Worm (Caenorhabditis elegans) whole organism, L4 larva: ENCODE data around the gene C06C3.12.

Source experiments
- F26F4.8 ChIP-seq: fragments of 200-800 bp; sonication (Bioruptor generic); conservative IDR thresholded peaks from 2 replicates; pipeline ENCODE4 v1.3.6; 2022; ENCODE audit warnings: missing genetic modification characterization, missing compliant biosample characterization
- F37D6.2 ChIP-seq: sonication (generic microtip); optimal IDR thresholded peaks from 2 replicates; lab custom pipeline; 2016; ENCODE audit warnings: mild to moderate bottlenecking, missing genetic modification characterization, missing compliant biosample characterization
- F44E2.7 ChIP-seq: fragments of 200-800 bp; sonication (Bioruptor generic); IDR thresholded peaks from 2 replicates; pipeline ENCODE4 v2.1.2; 2022; ENCODE audit warnings: missing genetic modification characterization, missing compliant biosample characterization
- F49E8.2 ChIP-seq: sonication (generic microtip); optimal IDR thresholded peaks from 2 replicates; lab custom pipeline; 2016; ENCODE audit warnings: missing compliant biosample characterization, mild to moderate bottlenecking, missing genetic modification characterization, borderline replicate concordance
- R02D3.7 ChIP-seq: fragments of 150-350 bp; sonication (generic microtip); optimal IDR thresholded peaks from 3 replicates; lab custom pipeline; 2014; ENCODE audit warnings: missing biosample characterization, missing genetic modification characterization
- T20F7.1 ChIP-seq: fragments of 200-800 bp; sonication (Bioruptor generic); optimal IDR thresholded peaks from 2 replicates; lab custom pipeline; 2018; ENCODE audit warnings: mild to moderate bottlenecking, missing genetic modification characterization, missing compliant biosample characterization
- Y105C5A.15 ChIP-seq: fragments of 200-800 bp; sonication (Bioruptor generic); IDR thresholded peaks from 2 replicates; pipeline ENCODE4 v1.3.6; 2022; ENCODE audit warnings: missing genetic modification characterization, missing compliant biosample characterization
- ZK337.2 ChIP-seq: fragments of 200-800 bp; sonication (Bioruptor generic); IDR thresholded peaks from 2 replicates; pipeline ENCODE4 v1.3.6; 2022; ENCODE audit warnings: missing genetic modification reagents, missing genetic modification characterization, missing compliant biosample characterization
- aha-1 ChIP-seq: fragments of 150-350 bp; peaks from one replicate; lab custom pipeline; 2014; ENCODE audit warnings: missing biosample characterization, missing genetic modification characterization
- aly-2 ChIP-seq: sonication (generic microtip); optimal IDR thresholded peaks from 2 replicates; lab custom pipeline; 2018; ENCODE audit warnings: missing biosample characterization, missing genetic modification characterization
- ama-1 ChIP-seq: fragments of 150-350 bp; optimal IDR thresholded peaks from 2 replicates; lab custom pipeline; 2014; ENCODE audit warnings: inconsistent platforms, mixed read lengths
- ceh-20 ChIP-seq: fragments of 200-800 bp; sonication (Bioruptor generic); IDR thresholded peaks from 2 replicates; pipeline ENCODE4 v1.3.6; 2022; ENCODE audit warnings: missing genetic modification reagents, missing genetic modification characterization, missing compliant biosample characterization
- ceh-82 ChIP-seq: sonication (generic microtip); optimal IDR thresholded peaks from 2 replicates; lab custom pipeline; 2017; ENCODE audit warnings: missing biosample characterization, missing genetic modification characterization
- daf-16 ChIP-seq, 3 experiments: sonication (generic microtip); optimal IDR thresholded peaks; 2 replicates each; lab custom pipeline; 2016 to 2017; ENCODE audit warnings: missing genetic modification characterization in 3 of 3, missing genetic modification reagents in 3 of 3, mild to moderate bottlenecking in 2 of 3, missing compliant biosample characterization in 2 of 3, missing biosample characterization in 1 of 3, moderate library complexity in 1 of 3
- daf-19 ChIP-seq: fragments of 200-800 bp; sonication (Bioruptor generic); conservative IDR thresholded peaks from 2 replicates; pipeline ENCODE4 v1.3.6; 2022; ENCODE audit warnings: missing genetic modification characterization, missing compliant biosample characterization
- daf-8 ChIP-seq: fragments of 200-800 bp; sonication (Bioruptor generic); IDR thresholded peaks from 2 replicates; pipeline ENCODE4 v1.3.6; 2022; ENCODE audit warnings: missing genetic modification characterization, missing compliant biosample characterization
- dmd-9 ChIP-seq: fragments of 200-800 bp; sonication (Bioruptor generic); IDR thresholded peaks from 2 replicates; pipeline ENCODE4 v1.3.6; 2022; ENCODE audit warnings: missing genetic modification reagents, missing genetic modification characterization, missing compliant biosample characterization
- dpl-1 ChIP-seq: fragments of 150-350 bp; optimal IDR thresholded peaks from 2 replicates; lab custom pipeline; 2014; ENCODE audit warnings: missing biosample characterization, missing genetic modification reagents, missing genetic modification characterization
- dve-1 ChIP-seq: sonication (generic microtip); optimal IDR thresholded peaks from 2 replicates; lab custom pipeline; 2017; ENCODE audit warnings: antibody characterized with exemption, mild to moderate bottlenecking, missing genetic modification characterization, missing compliant biosample characterization; ENCODE audit not compliant: insufficient read depth
- egl-43 ChIP-seq: fragments of 200-800 bp; sonication (Bioruptor generic); IDR thresholded peaks from 2 replicates; pipeline ENCODE4 v1.3.6; 2022; ENCODE audit warnings: missing genetic modification reagents, missing genetic modification characterization, missing compliant biosample characterization
- fkh-10 ChIP-seq: fragments of 150-350 bp; optimal IDR thresholded peaks from 2 replicates; lab custom pipeline; 2014; ENCODE audit warnings: missing biosample characterization, missing genetic modification reagents, missing genetic modification characterization
- fos-1 ChIP-seq: fragments of 150-350 bp; optimal IDR thresholded peaks from 2 replicates; lab custom pipeline; 2014; ENCODE audit warnings: missing biosample characterization, missing genetic modification characterization
- gei-8 ChIP-seq: fragments of 200-800 bp; sonication (Bioruptor generic); optimal IDR thresholded peaks from 2 replicates; lab custom pipeline; 2018; ENCODE audit warnings: mild to moderate bottlenecking, missing genetic modification characterization, missing compliant biosample characterization
- hif-1 ChIP-seq, 2 experiments: sonication (generic microtip); optimal IDR thresholded peaks; 2 replicates each; lab custom pipeline; 2016 to 2017; ENCODE audit warnings: missing compliant biosample characterization in 2 of 2, missing genetic modification characterization in 2 of 2, missing genetic modification reagents in 2 of 2, missing genotype in 2 of 2, mild to moderate bottlenecking in 1 of 2
- hlh-11 ChIP-seq: fragments of 200-800 bp; sonication (Bioruptor generic); optimal IDR thresholded peaks from 2 replicates; lab custom pipeline; 2018; ENCODE audit warnings: mild to moderate bottlenecking, missing genetic modification characterization, missing compliant biosample characterization
- hmg-1.1 ChIP-seq: fragments of 200-800 bp; sonication (Bioruptor generic); IDR thresholded peaks from 2 replicates; pipeline ENCODE4 v1.3.6; 2022; ENCODE audit warnings: missing genetic modification reagents, missing genetic modification characterization, missing compliant biosample characterization
- lir-3 ChIP-seq: sonication (generic microtip); optimal IDR thresholded peaks from 2 replicates; lab custom pipeline; 2016; ENCODE audit warnings: mild to moderate bottlenecking, missing genetic modification characterization, missing compliant biosample characterization
- madf-5 ChIP-seq, 2 experiments: fragments of 200-800 bp; sonication (Bioruptor generic); IDR thresholded peaks; 2 replicates each; pipeline ENCODE4 v1.3.6; 2022; ENCODE audit warnings: missing compliant biosample characterization in 2 of 2, missing genetic modification characterization in 2 of 2
- mdl-1 ChIP-seq, 2 experiments: fragments of 150-350 bp in 1 of 2; sonication (generic microtip) in 1 of 2; optimal IDR thresholded peaks; 2 replicates each; lab custom pipeline; 2014 to 2017; ENCODE audit warnings: missing biosample characterization in 2 of 2, missing genetic modification characterization in 2 of 2
- mes-2 ChIP-seq: sonication (generic microtip); optimal IDR thresholded peaks from 2 replicates; lab custom pipeline; 2016; ENCODE audit warnings: missing genotype, mild to moderate bottlenecking, missing genetic modification characterization, missing compliant biosample characterization; ENCODE audit not compliant: poor library complexity, severe bottlenecking
- nhr-102 ChIP-seq: sonication (generic microtip); optimal IDR thresholded peaks from 2 replicates; lab custom pipeline; 2016; ENCODE audit warnings: mild to moderate bottlenecking, missing genetic modification characterization, moderate library complexity, missing compliant biosample characterization
- nhr-11 ChIP-seq: fragments of 150-350 bp; optimal IDR thresholded peaks from 2 replicates; lab custom pipeline; 2014; ENCODE audit warnings: missing biosample characterization, missing genetic modification characterization
- nhr-25 ChIP-seq: sonication (generic microtip); optimal IDR thresholded peaks from 2 replicates; lab custom pipeline; 2017; ENCODE audit warnings: missing genetic modification characterization, mild to moderate bottlenecking, missing compliant biosample characterization, antibody characterized with exemption, moderate library complexity, borderline replicate concordance; ENCODE audit not compliant: insufficient read depth
- nhr-48 ChIP-seq: sonication (generic microtip); optimal IDR thresholded peaks from 2 replicates; lab custom pipeline; 2016; ENCODE audit warnings: mild to moderate bottlenecking, missing genetic modification characterization, missing compliant biosample characterization
- nhr-77 ChIP-seq: fragments of 150-350 bp; optimal IDR thresholded peaks from 2 replicates; lab custom pipeline; 2014; ENCODE audit warnings: missing biosample characterization, missing genetic modification characterization
- php-3 ChIP-seq: fragments of 200-800 bp; sonication (Bioruptor generic); IDR thresholded peaks from 2 replicates; pipeline ENCODE4 v1.3.6; 2022; ENCODE audit warnings: missing genetic modification reagents, missing genetic modification characterization, missing compliant biosample characterization
- pqm-1 ChIP-seq: sonication (generic microtip); optimal IDR thresholded peaks from 2 replicates; lab custom pipeline; 2017; ENCODE audit warnings: missing biosample characterization, missing genetic modification characterization
- set-16 ChIP-seq: fragments of 200-800 bp; sonication (Bioruptor generic); IDR thresholded peaks from 2 replicates; pipeline ENCODE4 v1.3.6; 2022; ENCODE audit warnings: missing genetic modification reagents, missing genetic modification characterization, missing compliant biosample characterization
- spr-1 ChIP-seq: sonication (generic microtip); optimal IDR thresholded peaks from 2 replicates; lab custom pipeline; 2016; ENCODE audit warnings: mild to moderate bottlenecking, missing genetic modification characterization, missing compliant biosample characterization
- unc-130 ChIP-seq: sonication (generic microtip); optimal IDR thresholded peaks from 2 replicates; lab custom pipeline; 2016; ENCODE audit warnings: missing genetic modification reagents, missing genetic modification characterization, missing compliant biosample characterization
- unc-62 ChIP-seq, 3 experiments: fragments of 150-350 bp in 1 of 3; sonication (generic microtip); optimal IDR thresholded peaks in 2 of 3; peaks in 1 of 3; 1 replicate in 1 of 3; 2 replicates in 2 of 3; lab custom pipeline; 2014 to 2017; ENCODE audit warnings: missing biosample characterization in 3 of 3, missing genetic modification characterization in 3 of 3, missing genetic modification reagents in 3 of 3, missing genotype in 1 of 3
- zfp-2 ChIP-seq: sonication (generic microtip); optimal IDR thresholded peaks from 2 replicates; lab custom pipeline; 2016; ENCODE audit warnings: mild to moderate bottlenecking, missing genetic modification characterization, missing compliant biosample characterization
- zip-11 ChIP-seq: fragments of 200-800 bp; sonication (Bioruptor generic); IDR thresholded peaks from 2 replicates; pipeline ENCODE4 v1.3.6; 2022; ENCODE audit warnings: missing genetic modification characterization, missing compliant biosample characterization
- ztf-11 ChIP-seq: fragments of 150-350 bp; optimal IDR thresholded peaks from 2 replicates; lab custom pipeline; 2014; ENCODE audit warnings: missing biosample characterization, missing genetic modification characterization
- ztf-7 ChIP-seq: fragments of 150-350 bp; optimal IDR thresholded peaks from 2 replicates; lab custom pipeline; 2014; ENCODE audit warnings: missing biosample characterization, missing genetic modification characterization

The C06C3.12 gene

DNA sequence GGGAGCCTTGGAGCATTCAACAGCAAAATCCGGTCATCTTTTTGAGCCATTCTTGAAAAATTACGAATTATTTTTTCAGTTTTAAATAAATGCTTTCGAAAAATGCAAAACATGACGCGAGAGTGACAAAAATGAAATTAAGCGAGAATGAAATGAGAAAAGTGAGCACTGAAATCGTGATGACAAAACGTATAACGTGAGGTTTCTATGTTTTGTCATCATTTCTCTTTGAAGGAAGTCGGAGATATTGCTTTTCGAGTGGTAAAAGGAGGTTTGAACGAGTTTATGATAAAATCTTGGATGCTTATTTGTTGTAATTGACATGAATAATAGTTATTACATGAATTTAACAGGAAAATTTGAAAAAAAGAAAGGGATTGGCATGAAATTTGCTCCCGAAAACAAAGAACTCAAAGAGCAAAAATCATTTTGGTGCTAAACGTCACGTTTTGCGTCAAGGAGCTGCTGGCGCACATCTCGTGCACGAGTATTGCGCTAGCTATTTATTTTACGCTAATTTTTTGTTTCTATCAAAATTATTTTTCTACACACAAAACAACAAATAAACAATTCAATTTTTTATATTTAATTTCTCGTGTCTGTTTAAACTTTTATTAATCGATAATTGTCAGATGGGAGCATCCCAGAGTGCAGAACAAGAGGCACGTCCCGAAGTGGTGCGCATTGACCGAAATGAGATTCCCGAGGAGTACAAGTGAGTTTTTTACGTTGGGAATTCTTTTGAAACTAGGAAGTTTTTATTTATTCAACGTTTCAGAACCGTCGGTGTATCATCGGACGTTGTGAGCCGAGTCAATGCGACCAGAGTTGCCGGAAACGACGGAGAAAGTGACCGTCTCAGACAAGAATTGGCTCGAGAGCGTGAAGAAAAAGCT, 41.7 kb downstream of the C06C3.12 start, which contains the start of the genes gss-1 and chch-3 (continued):
- peak; percentile 18 for TF ChIP-seq fkh-10
- TF ChIP-seq aha-1 (tag; lab: Kevin White, UChicago), result peak; percentile 93
- no peak for TF ChIP-seq dmd-9 (GFP tag; lab: Robert Waterston, UW)
- no peak for TF ChIP-seq ama-1
- peak; percentile 65 for TF ChIP-seq dpl-1
- TF ChIP-seq F37D6.2, result peak; percentile 24
- no peak for TF ChIP-seq ztf-7 (tag; lab: Kevin White, UChicago)
- TF ChIP-seq fos-1, result no peak
- peak; percentile 38; the same call in 1 of the 2 replicates for TF ChIP-seq hmg-1.1
- TF ChIP-seq unc-62 (GFP tag; optimal IDR thresholded peaks at IDR 0.05 in 1 of 2; lab: Kevin White, UChicago), result peak in 1 of 2 experiments; percentile 81
- TF ChIP-seq unc-62 (tag; optimal IDR thresholded peaks at IDR 0.05; lab: Kevin White, UChicago), result no peak
- peak in 1 of 2 experiments; percentile 48 for TF ChIP-seq hif-1 (tag; optimal IDR thresholded peaks at IDR 0.05; lab: Kevin White, UChicago)
- peak; percentile 69 for TF ChIP-seq dve-1 (tag; lab: Kevin White, UChicago)
- peak; percentile 71 for TF ChIP-seq T20F7.1 (GFP tag; lab: Kevin White, UChicago)
- peak; percentile 69 for TF ChIP-seq nhr-11 (tag; lab: Kevin White, UChicago)
- no peak for TF ChIP-seq Y105C5A.15 (GFP tag; lab: Robert Waterston, UW)
- TF ChIP-seq gei-8 (GFP tag; lab: Kevin White, UChicago), result no peak
- peak; percentile 35 for TF ChIP-seq nhr-102 (tag; lab: Kevin White, UChicago)
- TF ChIP-seq, all 104 proteins: peak for 22

DNA sequence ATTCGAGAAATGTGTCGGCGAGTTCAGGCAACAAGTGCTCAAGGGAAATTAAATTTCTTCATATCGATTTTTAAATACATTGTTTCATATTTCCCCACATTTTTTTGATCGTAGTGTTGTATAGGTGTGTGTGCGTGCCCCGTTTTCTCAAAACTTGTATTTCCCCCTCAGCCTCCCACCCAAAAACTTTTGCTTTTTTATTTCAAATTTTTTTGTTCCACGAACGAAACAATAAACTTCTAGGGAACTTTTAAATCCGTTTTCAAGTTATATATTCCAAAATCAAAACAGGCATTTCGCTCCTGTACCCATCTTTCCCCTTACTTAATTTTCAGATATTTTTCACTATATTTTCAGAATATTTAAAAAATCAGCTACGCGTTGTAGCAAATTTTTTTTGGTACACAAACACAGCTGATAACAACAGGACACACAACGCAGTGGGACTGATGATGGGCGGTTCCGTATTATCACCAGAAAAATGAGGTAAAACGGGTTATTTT, 43.2 kb downstream of the C06C3.12 start, which contains the start of the genes M176.4 and M176.16:
M176.4 (plus strand) TSS at position 301 of the 503 bp plus-strand sequence.
M176.16 (plus strand) TSS at position 453 of the 503 bp plus-strand sequence.
- TF ChIP-seq Y105C5A.15 (GFP tag; lab: Robert Waterston, UW), result no peak
- TF ChIP-seq hif-1 (tag; optimal IDR thresholded peaks at IDR 0.05; lab: Kevin White, UChicago), result no peak
- TF ChIP-seq F49E8.2 (tag; lab: Kevin White, UChicago), result no peak
- no peak for TF ChIP-seq F26F4.8 (GFP tag; lab: Robert Waterston, UW)
- TF ChIP-seq egl-43, result no peak
- TF ChIP-seq madf-5 (GFP tag; IDR thresholded peaks at IDR 0.05; lab: Robert Waterston, UW), result no peak
- TF ChIP-seq ceh-20 (GFP tag; lab: Robert Waterston, UW), result no peak
- no peak for TF ChIP-seq ztf-11 (tag; lab: Kevin White, UChicago)
- no peak for TF ChIP-seq aha-1 (tag; lab: Kevin White, UChicago)
- no peak for TF ChIP-seq hlh-11 (tag; lab: Kevin White, UChicago)
- no peak for TF ChIP-seq aly-2 (tag; lab: Kevin White, UChicago)
- no peak for TF ChIP-seq F44E2.7 (GFP tag; lab: Robert Waterston, UW)
- peak; percentile 18 for TF ChIP-seq mes-2 (tag; lab: Kevin White, UChicago)
- TF ChIP-seq zfp-2, result no peak
- TF ChIP-seq ceh-82 (tag; lab: Kevin White, UChicago), result no peak
- no peak for TF ChIP-seq mdl-1 (tag; optimal IDR thresholded peaks at IDR 0.05; lab: Kevin White, UChicago)
- peak; percentile 7 for TF ChIP-seq nhr-77 (tag; lab: Kevin White, UChicago)
- no peak for TF ChIP-seq daf-19 (GFP tag; lab: Robert Waterston, UW)
- no peak for TF ChIP-seq nhr-25 (tag; lab: Kevin White, UChicago)
- TF ChIP-seq spr-1 (tag; lab: Kevin White, UChicago), result no peak
- TF ChIP-seq dve-1 (tag; lab: Kevin White, UChicago), result no peak
- TF ChIP-seq R02D3.7 (tag; lab: Kevin White, UChicago), result no peak
- TF ChIP-seq unc-62 (GFP tag; optimal IDR thresholded peaks at IDR 0.05 in 1 of 2; lab: Kevin White, UChicago), result no peak
- TF ChIP-seq unc-62 (tag; optimal IDR thresholded peaks at IDR 0.05; lab: Kevin White, UChicago), result no peak
- no peak for TF ChIP-seq gei-8 (GFP tag; lab: Kevin White, UChicago)
- no peak for TF ChIP-seq nhr-48 (tag; lab: Kevin White, UChicago)
- TF ChIP-seq php-3 (GFP tag; lab: Robert Waterston, UW), result no peak
- TF ChIP-seq lir-3 (tag; lab: Kevin White, UChicago), result no peak
- TF ChIP-seq daf-16 (GFP tag; optimal IDR thresholded peaks at IDR 0.05; lab: Kevin White, UChicago), result no peak
- peak; percentile 40 for TF ChIP-seq daf-16 (tag; optimal IDR thresholded peaks at IDR 0.05; lab: Kevin White, UChicago)
- TF ChIP-seq zip-11, result no peak
- no peak for TF ChIP-seq daf-8 (GFP tag; lab: Robert Waterston, UW)
- TF ChIP-seq set-16, result no peak
- peak; percentile 30 for TF ChIP-seq pqm-1 (tag; lab: Kevin White, UChicago)
- no peak for TF ChIP-seq ZK337.2 (GFP tag; lab: Robert Waterston, UW)
- TF ChIP-seq unc-130, result no peak
- TF ChIP-seq, all 104 proteins: peak for 4
